Worm (Caenorhabditis elegans): ENCODE data around the gene C29A12.6.

- TF ChIP-seq ama-1 (optimal IDR thresholded peaks at IDR 0.05) (peak; percentile 80), elt-1 (tag; optimal IDR thresholded peaks at IDR 0.05) (no peak)
Observed at ce11 chrV:10897172-10897571, 50.2 kb downstream of the C29A12.6 start.
